Fruit fly (Drosophila melanogaster) whole organism: ENCODE data around the gene CG14644.
"Not testable (repeated sequence)": the region's sequence is repeated elsewhere in the genome, so short reads cannot be mapped to it uniquely, and the experiment has no call there.

Experiments used
- CG8478 ChIP-seq: fragments of >200 bp; optimal IDR thresholded peaks from 2 replicates; lab custom pipeline; 2018; ENCODE audit warnings: inconsistent platforms
- Dll ChIP-seq: fragments of >200 bp; optimal IDR thresholded peaks from 2 replicates; lab custom pipeline; 2017
- EcR ChIP-seq, 2 experiments: fragments of >200 bp; optimal IDR thresholded peaks; 2 replicates each; lab custom pipeline; 2017; ENCODE audit warnings: missing biosample characterization in 2 of 2, missing genetic modification characterization in 2 of 2, missing genetic modification reagents in 2 of 2
- pan ChIP-seq: fragments of >200 bp; optimal IDR thresholded peaks from 2 replicates; lab custom pipeline; 2017
- psq ChIP-seq: fragments of >200 bp; optimal IDR thresholded peaks from 2 replicates; lab custom pipeline; 2017
- usp ChIP-seq: fragments of >200 bp; optimal IDR thresholded peaks from 2 replicates; lab custom pipeline; 2017; ENCODE audit warnings: missing biosample characterization, missing genetic modification characterization, mixed read lengths

Gene CG14644

dm6 chr3R:4232139-4233017, 20.5 kb downstream of the CG14644 start, which contains the start of gene CG14641:
TSS of gene CG14641 (minus strand) at chr3R:4232342.
- TF ChIP-seq usp (GFP tag; lab: Kevin White, UChicago) (no peak), psq (lab: Kevin White, UChicago) (no peak), Dll (lab: Kevin White, UChicago) (no peak), EcR (GFP tag; optimal IDR thresholded peaks at IDR 0.05; lab: Kevin White, UChicago) (no peak), pan (lab: Kevin White, UChicago) (no peak), CG8478 (no peak)

- TF ChIP-seq CG8478, result no peak
- no peak for TF ChIP-seq EcR (GFP tag; optimal IDR thresholded peaks at IDR 0.05; lab: Kevin White, UChicago)
- no peak for TF ChIP-seq Dll (lab: Kevin White, UChicago)
- no peak for TF ChIP-seq pan (lab: Kevin White, UChicago)
- no peak for TF ChIP-seq usp (GFP tag; lab: Kevin White, UChicago)
- no peak for TF ChIP-seq psq (lab: Kevin White, UChicago)
These were observed 23.6 kb downstream of the CG14644 start, which contains the start of gene DhpD for dm6 chr3R:4229137-4229764. TSS of gene DhpD (minus strand) at chr3R:4229238.

- TF ChIP-seq psq (lab: Kevin White, UChicago), result no peak
- no peak for TF ChIP-seq usp (GFP tag; lab: Kevin White, UChicago)
- no peak for TF ChIP-seq EcR (GFP tag; optimal IDR thresholded peaks at IDR 0.05; lab: Kevin White, UChicago)
- TF ChIP-seq Dll (lab: Kevin White, UChicago), result no peak
- TF ChIP-seq pan (lab: Kevin White, UChicago), result no peak
- no peak for TF ChIP-seq CG8478
These were observed 24.4 kb downstream of the CG14644 start for dm6 chr3R:4228426-4228825.

- TF ChIP-seq Dll (lab: Kevin White, UChicago), result no peak
- no peak for TF ChIP-seq EcR (GFP tag; optimal IDR thresholded peaks at IDR 0.05; lab: Kevin White, UChicago)
These were observed 32.1 kb downstream of the CG14644 start for dm6 chr3R:4220780-4221179.

DNA sequence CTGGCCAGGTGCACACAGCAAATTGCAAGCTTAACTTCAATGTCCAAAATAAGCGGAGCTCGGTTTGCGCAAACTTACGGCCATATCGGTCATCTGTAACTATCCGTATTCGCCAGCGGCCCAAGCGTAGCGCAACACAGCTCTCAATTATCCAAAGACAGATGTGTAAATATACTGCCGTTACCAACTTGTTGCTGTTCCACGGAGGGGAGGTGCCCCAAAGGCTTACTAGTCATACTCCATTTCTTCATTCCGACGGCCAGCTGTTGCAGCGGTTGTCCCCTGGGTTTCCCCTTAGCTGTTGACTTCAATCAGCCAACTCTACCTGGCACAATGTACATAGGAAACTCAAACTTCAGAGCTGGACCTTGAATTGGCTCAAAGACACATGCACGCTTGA, 32.8 kb downstream of the CG14644 start, which contains the start of gene CG31516:
CG31516 (minus strand) TSS at position 101 of the 400 bp plus-strand sequence.
- TF ChIP-seq CG8478 (no peak), Dll (lab: Kevin White, UChicago) (no peak), usp (GFP tag; lab: Kevin White, UChicago) (no peak), EcR (GFP tag; optimal IDR thresholded peaks at IDR 0.05; lab: Kevin White, UChicago) (no peak)

DNA sequence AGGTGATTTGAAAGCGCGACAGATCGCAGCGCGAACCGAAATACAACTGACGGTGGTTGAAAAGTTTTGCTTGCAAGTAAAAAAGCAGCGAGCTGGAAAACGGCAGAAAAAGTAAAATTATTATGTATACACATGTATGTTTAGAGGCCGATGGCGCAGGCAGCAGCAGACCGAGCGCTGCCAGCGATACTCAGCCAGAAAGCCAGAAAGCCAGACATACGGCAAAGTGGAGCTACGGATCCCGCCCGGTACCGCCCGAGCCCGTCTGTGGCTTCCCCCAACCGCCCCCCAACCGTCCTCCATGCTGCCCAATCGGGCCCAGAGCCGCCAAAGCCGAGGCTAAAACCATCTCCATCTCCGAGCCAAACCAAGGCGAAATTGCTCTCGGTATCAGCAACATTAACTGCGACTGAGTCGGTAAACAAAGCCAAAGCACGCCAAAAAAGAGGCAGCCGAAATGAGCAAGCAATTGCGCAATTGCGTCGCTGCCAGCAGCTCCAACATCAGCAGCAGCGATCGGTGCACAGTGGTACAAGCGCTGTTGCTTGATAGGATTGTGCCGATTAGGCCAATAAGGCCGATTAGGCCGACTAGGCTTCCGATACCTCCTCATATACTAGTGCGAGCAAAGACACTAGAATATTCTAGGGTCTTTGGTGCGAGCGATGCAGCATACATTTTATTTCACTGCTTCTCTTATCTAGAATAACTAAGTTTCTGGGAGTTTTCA, 37.4 kb downstream of the CG14644 start, which contains the start of gene CG14636:
CG14636 (minus strand) TSS at position 51 of the 730 bp plus-strand sequence.
- TF ChIP-seq CG8478 (no peak), Dll (lab: Kevin White, UChicago) (peak; percentile 18)

DNA sequence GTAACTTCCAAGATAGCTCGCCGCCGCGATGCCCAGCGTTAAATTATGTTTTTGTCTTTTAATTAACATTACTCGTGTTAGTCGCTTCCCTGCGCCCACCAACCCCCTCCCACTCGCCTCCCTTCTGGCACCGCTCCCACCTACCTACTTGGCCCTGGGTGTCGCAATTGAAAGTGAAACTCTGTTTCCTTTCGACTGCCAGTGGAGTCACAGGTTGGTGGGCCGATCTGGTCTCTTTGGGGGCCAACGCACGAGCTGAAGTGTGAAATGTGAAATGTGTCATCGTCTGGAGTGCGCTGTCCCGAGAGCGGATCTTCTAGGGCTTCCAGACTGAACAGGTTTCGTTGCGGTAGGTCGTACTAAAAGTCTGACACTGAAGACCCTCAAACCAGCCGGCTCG, 38.2 kb downstream of the CG14644 start:
- TF ChIP-seq Dll (lab: Kevin White, UChicago), result peak; percentile 14
- TF ChIP-seq EcR (GFP tag; optimal IDR thresholded peaks at IDR 0.05; lab: Kevin White, UChicago), result no peak

DNA sequence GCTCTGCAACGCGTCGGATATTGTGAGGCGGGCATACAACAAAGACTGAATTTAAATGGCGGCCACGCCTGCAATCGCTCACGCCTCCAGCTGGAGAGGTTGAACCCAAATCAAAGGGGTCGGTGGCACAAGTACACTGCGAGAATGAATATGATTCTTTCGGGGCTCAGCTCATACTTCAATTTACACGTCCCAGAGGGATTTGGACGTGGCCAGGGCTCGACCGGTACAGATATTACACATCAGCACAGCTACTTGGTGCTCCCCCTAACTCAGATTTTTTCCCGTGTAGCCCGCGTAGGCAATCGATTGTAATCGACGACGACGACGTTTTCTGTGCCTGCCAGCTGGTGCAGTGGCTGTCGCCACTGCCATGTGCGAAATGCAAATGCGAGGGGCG, 38.8 kb downstream of the CG14644 start:
- peak in 1 of 2 experiments; percentile 70 for TF ChIP-seq EcR (GFP tag; optimal IDR thresholded peaks at IDR 0.05; lab: Kevin White, UChicago)
- no peak for TF ChIP-seq CG8478

- not testable (repeated sequence) for TF ChIP-seq usp (GFP tag; lab: Kevin White, UChicago); EcR (GFP tag; optimal IDR thresholded peaks at IDR 0.05; lab: Kevin White, UChicago); Dll (lab: Kevin White, UChicago)
These were observed 41.4 kb downstream of the CG14644 start, which contains the start of gene aux for dm6 chr3R:4211483-4211882. TSS of gene aux (plus strand) at chr3R:4211783.
